Worm (Caenorhabditis elegans) whole organism, L4/young adult: ENCODE measurements around the gene C01G6.4.
A peak's percentile ranks its signal among the peaks of the same experiment; 100 is the strongest.

Experiments used
- W03F9.2 ChIP-seq: fragments of 150-350 bp; optimal IDR thresholded peaks from 2 replicates; lab custom pipeline; 2014; ENCODE audit warnings: missing biosample characterization, missing genetic modification characterization
- dao-5 ChIP-seq: sonication (generic microtip); optimal IDR thresholded peaks from 2 replicates; lab custom pipeline; 2016; ENCODE audit warnings: missing genotype, missing genetic modification characterization, moderate library complexity, missing compliant biosample characterization
- him-1 ChIP-seq: sonication (generic microtip); optimal IDR thresholded peaks from 2 replicates; lab custom pipeline; 2016; ENCODE audit warnings: missing genotype, missing genetic modification reagents, missing genetic modification characterization, missing compliant biosample characterization

- TF ChIP-seq W03F9.2 (peak; percentile 85), him-1 (tag; lab: Kevin White, UChicago) (peak; percentile 53), dao-5 (tag; lab: Kevin White, UChicago) (no peak)
Observed at ce11 chrII:9273984-9274383, 1.1 kb upstream of the C01G6.4 start.
